Fruit fly (Drosophila melanogaster) Kc167 (cell line): ENCODE data around the gene CG2691.

Experiments
- Myc ChIP-seq: fragments of >200 bp; optimal IDR thresholded peaks from 2 replicates; lab custom pipeline; 2017; ENCODE audit warnings: missing external identifiers
- h ChIP-seq: fragments of >200 bp; optimal IDR thresholded peaks from 3 replicates; lab custom pipeline; 2018; ENCODE audit warnings: missing external identifiers
- insv ChIP-seq: fragments of >200 bp; optimal IDR thresholded peaks from 3 replicates; lab custom pipeline; 2018; ENCODE audit warnings: missing external identifiers
- psq ChIP-seq: fragments of >200 bp; optimal IDR thresholded peaks from 2 replicates; lab custom pipeline; 2017; ENCODE audit warnings: missing external identifiers
- ttk ChIP-seq: sonication (Bioruptor generic); optimal IDR thresholded peaks from 2 replicates; lab custom pipeline; 2017; ENCODE audit warnings: missing external identifiers

DNA sequence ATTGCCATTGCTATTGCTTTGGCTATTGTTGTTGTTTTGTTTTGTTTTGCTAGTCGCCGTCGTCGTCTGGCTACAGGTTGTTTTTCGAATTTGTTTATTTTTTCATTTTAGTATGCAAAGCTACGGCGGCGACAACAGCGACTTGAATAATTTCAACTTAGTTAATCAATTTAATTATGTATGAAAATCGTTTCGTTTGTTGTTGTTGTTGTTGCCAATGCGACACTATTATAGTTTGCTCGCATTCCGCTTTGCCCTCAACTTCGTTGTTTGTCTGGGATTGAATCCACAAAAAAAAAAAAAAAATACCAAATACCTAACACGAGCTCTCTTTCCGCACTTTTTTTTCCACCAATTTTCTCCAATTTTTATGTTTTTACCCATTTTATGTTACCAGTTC is 3.6 kb upstream of the CG2691 start:
- no peak for TF ChIP-seq Myc (lab: Kevin White, UChicago)
- TF ChIP-seq h (lab: Kevin White, UChicago), result no peak
- TF ChIP-seq psq (lab: Kevin White, UChicago), result no peak
- no peak for TF ChIP-seq ttk (lab: Kevin White, UChicago)
- no peak for TF ChIP-seq insv
